Worm (Caenorhabditis elegans) whole organism, mixed stage, embryonic: ENCODE measurements around the gene moc-5.

ENCODE experiments used
- lsy-2 ChIP-seq: fragments of 150-350 bp; optimal IDR thresholded peaks from 2 replicates; lab custom pipeline; 2014; ENCODE audit warnings: missing biosample characterization, missing genetic modification characterization
- ztf-11 ChIP-seq: fragments of 150-350 bp; optimal IDR thresholded peaks from 2 replicates; lab custom pipeline; 2014; ENCODE audit warnings: missing biosample characterization, missing genetic modification characterization

ce11 chrX:9585584-9586166 is 19.9 kb upstream of the moc-5 start:
- TF ChIP-seq ztf-11: no peak
- no peak for TF ChIP-seq lsy-2 (tag; lab: Kevin White, UChicago)
